Fruit fly (Drosophila melanogaster) whole organism, embryonic: Measurements from ENCODE around the gene Ccdc58.

Source experiments
- Atf-2 ChIP-seq: fragments of 200-800 bp; sonication (Bioruptor generic); optimal IDR thresholded peaks from 2 replicates; lab custom pipeline; 2016; ENCODE audit warnings: missing biosample characterization, missing genetic modification characterization
- Atf3 ChIP-seq: fragments of 200-800 bp; sonication (Bioruptor generic); optimal IDR thresholded peaks from 3 replicates; lab custom pipeline; 2016; ENCODE audit warnings: missing biosample characterization, missing genetic modification characterization
- Atf6 ChIP-seq: fragments of 200-800 bp; sonication (Bioruptor generic); IDR thresholded peaks from 2 replicates; pipeline ENCODE4 v1.3.6; 2022; ENCODE audit warnings: missing biosample characterization, missing genetic modification characterization
- C15 ChIP-seq: fragments of 200-800 bp; sonication (Bioruptor generic); IDR thresholded peaks from 3 replicates; pipeline ENCODE4 v1.3.6; 2022; ENCODE audit warnings: missing biosample characterization, missing genetic modification characterization
- CG10431 ChIP-seq: fragments of 200-800 bp; sonication (Bioruptor generic); optimal IDR thresholded peaks from 3 replicates; lab custom pipeline; 2018; ENCODE audit warnings: missing biosample characterization, mild to moderate bottlenecking, missing genetic modification characterization
- CG10565 ChIP-seq: fragments of 200-800 bp; sonication (Bioruptor generic); optimal IDR thresholded peaks from 3 replicates; lab custom pipeline; 2016; ENCODE audit warnings: missing biosample characterization, mild to moderate bottlenecking, missing genetic modification characterization
- CG12299 ChIP-seq: fragments of 200-800 bp; sonication (Bioruptor generic); optimal IDR thresholded peaks from 2 replicates; lab custom pipeline; 2018; ENCODE audit warnings: missing biosample characterization, mild to moderate bottlenecking, missing genetic modification characterization
- CG12659 ChIP-seq: fragments of 200-800 bp; sonication (Bioruptor generic); optimal IDR thresholded peaks from 3 replicates; lab custom pipeline; 2017; ENCODE audit warnings: mild to moderate bottlenecking, missing biosample characterization, missing genetic modification reagents, missing genetic modification characterization
- CG12744 ChIP-seq: fragments of 200-800 bp; sonication (Bioruptor generic); optimal IDR thresholded peaks from 2 replicates; lab custom pipeline; 2016; ENCODE audit warnings: missing biosample characterization, missing genetic modification characterization
- CG17912 ChIP-seq: fragments of 200-800 bp; sonication (Bioruptor generic); optimal IDR thresholded peaks from 2 replicates; lab custom pipeline; 2018; ENCODE audit warnings: missing biosample characterization, mild to moderate bottlenecking, missing genetic modification characterization
- CG18011 ChIP-seq: fragments of 200-800 bp; sonication (Bioruptor generic); optimal IDR thresholded peaks from 2 replicates; lab custom pipeline; 2017; ENCODE audit warnings: missing biosample characterization, missing genetic modification characterization, mild to moderate bottlenecking, moderate library complexity, missing genotype
- CG18619 ChIP-seq: fragments of 200-800 bp; sonication (Bioruptor generic); optimal IDR thresholded peaks from 3 replicates; lab custom pipeline; 2017; ENCODE audit warnings: missing biosample characterization, mild to moderate bottlenecking, missing genetic modification characterization
- CG2202 ChIP-seq: fragments of 200-800 bp; sonication (Bioruptor generic); optimal IDR thresholded peaks from 2 replicates; lab custom pipeline; 2018; ENCODE audit warnings: missing biosample characterization, mild to moderate bottlenecking, missing genetic modification characterization
- CG31441 ChIP-seq: fragments of 200-800 bp; sonication (Bioruptor generic); IDR thresholded peaks from 2 replicates; pipeline ENCODE4 v1.3.6; 2022; ENCODE audit warnings: missing biosample characterization, missing genetic modification characterization
- CG3726 ChIP-seq: fragments of 200-800 bp; sonication (Bioruptor generic); IDR thresholded peaks from 3 replicates; pipeline ENCODE4, ENCODE4 v1.3.6; 2022; ENCODE audit warnings: missing biosample characterization, missing genetic modification characterization
- CG4617 ChIP-seq: fragments of 200-800 bp; sonication (Bioruptor generic); optimal IDR thresholded peaks from 3 replicates; lab custom pipeline; 2016; ENCODE audit warnings: missing biosample characterization, missing genetic modification characterization, borderline replicate concordance
- CG5245 ChIP-seq: fragments of 200-800 bp; sonication (Bioruptor generic); optimal IDR thresholded peaks from 3 replicates; lab custom pipeline; 2016; ENCODE audit warnings: missing biosample characterization, missing genetic modification characterization
- CG6175 ChIP-seq: fragments of 200-800 bp; sonication (Bioruptor generic); IDR thresholded peaks from 3 replicates; pipeline ENCODE4 v1.3.6; 2022; ENCODE audit warnings: missing biosample characterization, missing genetic modification characterization
- CG7987 ChIP-seq: fragments of 200-800 bp; sonication (Bioruptor generic); optimal IDR thresholded peaks from 2 replicates; lab custom pipeline; 2018; ENCODE audit warnings: missing biosample characterization, mild to moderate bottlenecking, missing genetic modification characterization, moderate library complexity
- CG9437 ChIP-seq: fragments of 200-800 bp; sonication (Bioruptor generic); optimal IDR thresholded peaks from 2 replicates; lab custom pipeline; 2018; ENCODE audit warnings: missing biosample characterization, mild to moderate bottlenecking, missing genetic modification characterization
- Dref ChIP-seq: fragments of 200-800 bp; sonication (Bioruptor generic); IDR thresholded peaks from 2 replicates; pipeline ENCODE4 v1.3.6; 2022; ENCODE audit warnings: missing biosample characterization, missing genetic modification characterization
- Eip74EF ChIP-seq, 2 experiments: fragments of 200-800 bp in 1 of 2; fragments of >200 bp in 1 of 2; sonication (Bioruptor generic) in 1 of 2; optimal IDR thresholded peaks; 2 replicates each; lab custom pipeline; 2017 to 2019; ENCODE audit warnings: missing biosample characterization in 2 of 2, missing genetic modification characterization in 2 of 2, mild to moderate bottlenecking in 1 of 2, moderate library complexity in 1 of 2
- Elba2 ChIP-seq: fragments of 200-800 bp; sonication (Bioruptor generic); optimal IDR thresholded peaks from 3 replicates; lab custom pipeline; 2016; ENCODE audit warnings: missing biosample characterization, missing genetic modification characterization
- Oaz ChIP-seq: fragments of 200-800 bp; sonication (Bioruptor generic); IDR thresholded peaks from 2 replicates; pipeline ENCODE4 v1.3.6; 2022; ENCODE audit warnings: missing biosample characterization, missing genetic modification characterization
- Sox100B ChIP-seq: fragments of 200-800 bp; sonication (Bioruptor generic); optimal IDR thresholded peaks from 3 replicates; lab custom pipeline; 2018; ENCODE audit warnings: missing biosample characterization, mild to moderate bottlenecking, missing genetic modification characterization
- TFAM ChIP-seq: fragments of 200-800 bp; sonication (Bioruptor generic); optimal IDR thresholded peaks from 2 replicates; lab custom pipeline; 2017; ENCODE audit warnings: missing biosample characterization, missing genetic modification characterization, inconsistent platforms
- Tbp ChIP-seq: fragments of >200 bp; optimal IDR thresholded peaks from 2 replicates; lab custom pipeline; 2018; ENCODE audit warnings: missing biosample characterization, missing genetic modification characterization
- Trl ChIP-seq, 3 experiments: fragments of >200 bp in 2 of 3; fragments of 200-800 bp in 1 of 3; sonication (Bioruptor generic) in 1 of 3; optimal IDR thresholded peaks; 2 replicates in 1 of 3; 3 replicates in 2 of 3; lab custom pipeline; 2016 to 2017; ENCODE audit warnings: missing biosample characterization in 1 of 3, missing genetic modification characterization in 1 of 3
- Xrp1 ChIP-seq: fragments of 200-800 bp; sonication (Bioruptor generic); IDR thresholded peaks from 2 replicates; pipeline ENCODE4 v1.3.6; 2022; ENCODE audit warnings: missing biosample characterization, missing genetic modification characterization
- ac ChIP-seq: fragments of 200-800 bp; sonication (Bioruptor generic); optimal IDR thresholded peaks from 3 replicates; lab custom pipeline; 2017; ENCODE audit warnings: missing biosample characterization, mild to moderate bottlenecking, missing genetic modification characterization
- br ChIP-seq: fragments of >200 bp; optimal IDR thresholded peaks from 2 replicates; lab custom pipeline; 2017
- dan ChIP-seq: fragments of 200-800 bp; sonication (Bioruptor generic); IDR thresholded peaks from 2 replicates; pipeline ENCODE4 v1.3.6; 2022; ENCODE audit warnings: missing biosample characterization, missing genetic modification characterization
- dm ChIP-seq: fragments of 200-800 bp; sonication (Bioruptor generic); optimal IDR thresholded peaks from 3 replicates; lab custom pipeline; 2016; ENCODE audit warnings: missing biosample characterization, missing genetic modification characterization
- dmrt11E ChIP-seq: fragments of 200-800 bp; sonication (Bioruptor generic); optimal IDR thresholded peaks from 3 replicates; lab custom pipeline; 2018; ENCODE audit warnings: missing biosample characterization, mild to moderate bottlenecking, missing genetic modification characterization, moderate library complexity
- emc ChIP-seq: fragments of 200-800 bp; sonication (Bioruptor generic); optimal IDR thresholded peaks from 2 replicates; lab custom pipeline; 2016; ENCODE audit warnings: missing biosample characterization, missing genetic modification characterization
- esg ChIP-seq: fragments of 200-800 bp; sonication (Bioruptor generic); conservative IDR thresholded peaks from 2 replicates; pipeline ENCODE4 v1.3.6; 2022; ENCODE audit warnings: missing biosample characterization, missing genetic modification characterization
- fd102C ChIP-seq: fragments of 200-800 bp; sonication (Bioruptor generic); optimal IDR thresholded peaks from 2 replicates; lab custom pipeline; 2018; ENCODE audit warnings: missing biosample characterization, mild to moderate bottlenecking, missing genetic modification characterization, moderate library complexity
- gro ChIP-seq: fragments of 200-800 bp; sonication (Bioruptor generic); optimal IDR thresholded peaks from 2 replicates; lab custom pipeline; 2016; ENCODE audit warnings: missing biosample characterization, missing genetic modification characterization
- gt ChIP-seq: fragments of 200-800 bp; sonication (Bioruptor generic); IDR thresholded peaks from 2 replicates; pipeline ENCODE4 v1.3.6; 2022; ENCODE audit warnings: missing biosample characterization, missing genetic modification characterization
- hbn ChIP-seq: fragments of 200-800 bp; sonication (Bioruptor generic); IDR thresholded peaks from 2 replicates; pipeline ENCODE4 v1.3.6; 2022; ENCODE audit warnings: missing biosample characterization, missing genetic modification characterization; ENCODE audit not compliant: partially characterized antibody
- inv ChIP-seq: fragments of 200-800 bp; sonication (Bioruptor generic); IDR thresholded peaks from 2 replicates; pipeline ENCODE4 v1.3.6; 2022; ENCODE audit warnings: missing biosample characterization, missing genetic modification characterization; ENCODE audit not compliant: partially characterized antibody
- ken ChIP-seq: fragments of 200-800 bp; sonication (Bioruptor generic); IDR thresholded peaks from 3 replicates; pipeline ENCODE4 v1.3.6; 2022; ENCODE audit warnings: missing biosample characterization, missing genetic modification characterization
- lbe ChIP-seq: fragments of 200-800 bp; sonication (Bioruptor generic); optimal IDR thresholded peaks from 2 replicates; lab custom pipeline; 2016; ENCODE audit warnings: missing biosample characterization, mild to moderate bottlenecking, missing genetic modification characterization
- mld ChIP-seq: fragments of 200-800 bp; sonication (Bioruptor generic); IDR thresholded peaks from 3 replicates; pipeline ENCODE4 v1.3.6; 2022; ENCODE audit warnings: missing biosample characterization, missing genetic modification characterization; ENCODE audit not compliant: partially characterized antibody
- nau ChIP-seq: fragments of 200-800 bp; sonication (Bioruptor generic); optimal IDR thresholded peaks from 3 replicates; lab custom pipeline; 2017; ENCODE audit warnings: missing biosample characterization, mild to moderate bottlenecking, missing genetic modification characterization, missing genetic modification reagents
- otp ChIP-seq: fragments of 200-800 bp; sonication (Bioruptor generic); IDR thresholded peaks from 3 replicates; pipeline ENCODE4, ENCODE4 v1.3.6; 2022; ENCODE audit warnings: missing biosample characterization, missing genetic modification characterization
- pb ChIP-seq: fragments of 200-800 bp; sonication (Bioruptor generic); optimal IDR thresholded peaks from 3 replicates; lab custom pipeline; 2016; ENCODE audit warnings: missing biosample characterization, missing genetic modification characterization
- shn ChIP-seq: fragments of 200-800 bp; sonication (Bioruptor generic); optimal IDR thresholded peaks from 3 replicates; lab custom pipeline; 2016; ENCODE audit warnings: missing biosample characterization, missing genetic modification characterization
- tio ChIP-seq: fragments of 200-800 bp; sonication (Bioruptor generic); optimal IDR thresholded peaks from 2 replicates; lab custom pipeline; 2017; ENCODE audit warnings: missing biosample characterization, missing genetic modification characterization, inconsistent platforms
- usp ChIP-seq: fragments of >200 bp; optimal IDR thresholded peaks from 2 replicates; lab custom pipeline; 2017; ENCODE audit warnings: missing biosample characterization, missing genetic modification characterization

Gene Ccdc58

dm6 chr3L:19834143-19834794 lies 29.3 kb downstream of the Ccdc58 start, which contains the start of the genes trc and CG32221 (continued):
- TF ChIP-seq usp (GFP tag; lab: Kevin White, UChicago) (no peak), Eip74EF (GFP tag; optimal IDR thresholded peaks at IDR 0.05; lab: Kevin White, UChicago) (no peak), emc (no peak), Tbp (no peak), nau (GFP tag; lab: Kevin White, UChicago) (no peak), CG10431 (GFP tag; lab: Kevin White, UChicago) (peak; percentile 58), CG4617 (GFP tag; lab: Kevin White, UChicago) (peak; percentile 94), CG6175 (GFP tag; lab: Robert Waterston, UW) (no peak), CG31441 (GFP tag; lab: Robert Waterston, UW) (no peak), CG5245 (peak; percentile 31), CG17912 (GFP tag; lab: Kevin White, UChicago) (peak; percentile 91), CG18619 (GFP tag; lab: Kevin White, UChicago) (no peak), Sox100B (GFP tag; lab: Kevin White, UChicago) (no peak), pb (GFP tag; lab: Kevin White, UChicago) (no peak), Elba2 (GFP tag; lab: Kevin White, UChicago) (no peak), CG18011 (GFP tag; lab: Kevin White, UChicago) (no peak), CG10565 (GFP tag; lab: Kevin White, UChicago) (no peak), tio (GFP tag; lab: Kevin White, UChicago) (no peak), br (lab: Kevin White, UChicago) (no peak), CG7987 (GFP tag; lab: Kevin White, UChicago) (peak; percentile 83), CG12744 (no peak), otp (no peak), CG12299 (tag; lab: Kevin White, UChicago) (no peak), lbe (GFP tag; lab: Kevin White, UChicago) (no peak), CG12659 (GFP tag; lab: Kevin White, UChicago) (peak; percentile 91), gro (GFP tag; lab: Kevin White, UChicago) (no peak), ac (no peak), dan (no peak), shn (GFP tag; lab: Kevin White, UChicago) (no peak), C15 (GFP tag; lab: Robert Waterston, UW) (no peak), gt (GFP tag; lab: Robert Waterston, UW) (0 out of 2 replicates have a peak, but pooled peaks have one; percentile 29), dm (no peak), Trl (optimal IDR thresholded peaks at IDR 0.05; lab: Kevin White, UChicago) (no peak), Trl (GFP tag; optimal IDR thresholded peaks at IDR 0.05; lab: Kevin White, UChicago) (no peak), Atf-2 (GFP tag; lab: Kevin White, UChicago) (no peak), TFAM (GFP tag; lab: Kevin White, UChicago) (no peak), esg (GFP tag; lab: Robert Waterston, UW) (no peak), ken (peak; percentile 53; the same call in 2 of the 3 replicates), mld (GFP tag; lab: Robert Waterston, UW) (peak; percentile 39; the same call in 1 of the 3 replicates), Atf3 (no peak), dmrt11E (peak; percentile 13), Oaz (no peak), Dref (GFP tag; lab: Robert Waterston, UW) (peak; percentile 94), Xrp1 (GFP tag; lab: Robert Waterston, UW) (peak; percentile 10; the same call in 1 of the 2 replicates), CG3726 (no peak), Atf6 (no peak), inv (GFP tag; lab: Robert Waterston, UW) (peak; percentile 66; the same call in 1 of the 2 replicates), fd102C (GFP tag; lab: Kevin White, UChicago) (no peak), CG9437 (GFP tag; lab: Kevin White, UChicago) (peak; percentile 4), hbn (GFP tag; lab: Robert Waterston, UW) (peak; percentile 40; the same call in 1 of the 2 replicates), CG2202 (tag; lab: Kevin White, UChicago) (no peak)
